Worm (Caenorhabditis elegans) whole organism, mixed stage, embryonic: ENCODE data around the gene aps-1.
"Not testable (repeated sequence)": the region's sequence is repeated elsewhere in the genome, so short reads cannot be mapped to it uniquely, and the experiment has no call there.

Experiments used
- blmp-1 ChIP-seq: fragments of 150-350 bp; optimal IDR thresholded peaks from 2 replicates; lab custom pipeline; 2014; ENCODE audit warnings: missing biosample characterization, missing genetic modification characterization
- ces-1 ChIP-seq: fragments of 150-350 bp; optimal IDR thresholded peaks from 2 replicates; lab custom pipeline; 2014; ENCODE audit warnings: missing biosample characterization, missing genetic modification reagents, missing genetic modification characterization
- elt-3 ChIP-seq: fragments of 150-350 bp; optimal IDR thresholded peaks from 2 replicates; lab custom pipeline; 2014; ENCODE audit warnings: missing biosample characterization, missing genetic modification characterization
- flh-1 ChIP-seq: fragments of 200-800 bp; sonication (Bioruptor generic); optimal IDR thresholded peaks from 2 replicates; lab custom pipeline; 2018; ENCODE audit warnings: mild to moderate bottlenecking, missing genetic modification characterization, moderate library complexity, missing compliant biosample characterization
- lin-13 ChIP-seq: fragments of 150-350 bp; optimal IDR thresholded peaks from 2 replicates; lab custom pipeline; 2014; ENCODE audit warnings: missing biosample characterization, missing genetic modification characterization
- lsy-2 ChIP-seq: fragments of 150-350 bp; optimal IDR thresholded peaks from 2 replicates; lab custom pipeline; 2014; ENCODE audit warnings: missing biosample characterization, missing genetic modification characterization
- mep-1 ChIP-seq: fragments of 150-350 bp; optimal IDR thresholded peaks from 2 replicates; lab custom pipeline; 2017; ENCODE audit warnings: missing biosample characterization, missing genetic modification reagents, missing genetic modification characterization, inconsistent platforms
- nhr-76 ChIP-seq: sonication (generic microtip); optimal IDR thresholded peaks from 2 replicates; lab custom pipeline; 2017; ENCODE audit warnings: missing biosample characterization, missing genetic modification characterization
- pha-4 ChIP-seq: fragments of 150-350 bp; optimal IDR thresholded peaks from 2 replicates; lab custom pipeline; 2018; ENCODE audit warnings: missing biosample characterization, missing genetic modification reagents, missing genetic modification characterization
- tbx-8 ChIP-seq: fragments of 200-800 bp; sonication (Bioruptor generic); optimal IDR thresholded peaks from 2 replicates; lab custom pipeline; 2018; ENCODE audit warnings: mild to moderate bottlenecking, missing genetic modification characterization, moderate library complexity, missing compliant biosample characterization
- unc-62 ChIP-seq: fragments of 150-350 bp; optimal IDR thresholded peaks from 2 replicates; lab custom pipeline; 2014; ENCODE audit warnings: missing biosample characterization, missing genetic modification reagents, missing genetic modification characterization
- zip-8 ChIP-seq: fragments of 150-350 bp; optimal IDR thresholded peaks from 2 replicates; lab custom pipeline; 2014; ENCODE audit warnings: missing biosample characterization, missing genetic modification characterization
- ztf-11 ChIP-seq: fragments of 150-350 bp; optimal IDR thresholded peaks from 2 replicates; lab custom pipeline; 2014; ENCODE audit warnings: missing biosample characterization, missing genetic modification characterization

DNA sequence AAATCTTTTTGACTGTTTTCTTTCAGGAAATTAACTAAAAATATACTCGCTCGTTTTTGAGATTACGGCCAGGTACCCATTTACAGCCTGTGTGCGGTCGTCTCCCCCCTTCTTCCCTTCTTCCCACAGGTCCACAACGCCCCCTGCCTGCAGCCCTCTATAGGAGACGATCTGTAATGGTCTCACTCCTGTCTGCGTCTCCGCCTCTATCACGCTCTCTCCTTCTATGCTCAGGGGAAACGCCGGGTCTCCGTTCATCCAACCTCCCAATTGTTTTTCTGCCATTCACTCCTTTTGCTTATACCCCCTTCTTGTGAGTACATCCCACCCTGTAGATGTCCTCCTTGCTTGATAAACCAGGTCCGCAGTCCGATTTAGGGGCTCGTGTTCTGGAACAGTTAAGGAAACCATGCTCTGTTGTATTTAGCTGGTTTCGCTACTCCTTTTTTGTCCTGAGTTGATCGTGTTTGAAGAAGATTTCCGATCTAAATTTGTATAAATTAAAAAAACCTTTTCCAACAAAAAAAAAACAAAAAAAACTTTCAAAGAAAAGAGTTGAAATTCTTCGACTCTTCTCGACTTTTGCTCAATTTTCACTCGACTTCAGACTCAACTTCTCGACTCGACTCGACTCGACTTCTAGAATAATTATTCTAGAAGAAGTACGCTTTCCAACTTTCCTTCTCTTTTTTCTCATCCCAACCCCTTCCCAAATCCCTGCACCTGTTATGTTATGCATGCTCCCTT lies 20.8 kb downstream of the aps-1 start, which contains the start of gene F29G9.1:
- not testable (repeated sequence) for TF ChIP-seq unc-62; blmp-1; ztf-11 (tag; lab: Kevin White, UChicago); lsy-2; mep-1 (tag; lab: Kevin White, UChicago); elt-3 (tag; lab: Kevin White, UChicago); pha-4 (tag; lab: Kevin White, UChicago); ces-1; flh-1 (GFP tag; lab: Kevin White, UChicago); nhr-76 (tag; lab: Kevin White, UChicago); zip-8 (tag; lab: Kevin White, UChicago); lin-13 (tag; lab: Kevin White, UChicago); tbx-8 (GFP tag; lab: Kevin White, UChicago)
